Worm (Caenorhabditis elegans): Measurements from ENCODE around the gene R144.3.

Gene R144.3

ce11 chrIII:5024393-5024964 is 2.7 kb downstream of the R144.3 start, which contains the start of gene pcf-11:
TSS of gene pcf-11 (plus strand) at chrIII:5024914.
- TF ChIP-seq nhr-237 (tag; optimal IDR thresholded peaks at IDR 0.05) (no peak), nhr-19 (GFP tag; conservative IDR thresholded peaks at IDR 0.05) (peak; percentile 41; the same call in 1 of the 2 replicates), snu-23 (GFP tag; optimal IDR thresholded peaks at IDR 0.05) (peak; percentile 78), nhr-71 (tag; optimal IDR thresholded peaks at IDR 0.05) (peak; percentile 69), C16A3.4 (tag; optimal IDR thresholded peaks at IDR 0.05) (peak; percentile 34), lir-3 (tag; optimal IDR thresholded peaks at IDR 0.05; ENCODE audit: poor library complexity) (peak; percentile 43), rnt-1 (tag; optimal IDR thresholded peaks at IDR 0.05) (peak; percentile 63), lsy-2 (tag; optimal IDR thresholded peaks at IDR 0.05) (peak; percentile 43 to 78), vab-15 (tag; optimal IDR thresholded peaks at IDR 0.05) (no peak), ces-1 (GFP tag; optimal IDR thresholded peaks at IDR 0.05) (no peak), nhr-28 (tag; optimal IDR thresholded peaks at IDR 0.05) (no peak), dsc-1 (tag; optimal IDR thresholded peaks at IDR 0.05) (peak; percentile 25), ets-5 (GFP tag; IDR thresholded peaks at IDR 0.05) (no peak), ceh-63 (GFP tag; optimal IDR thresholded peaks at IDR 0.05) (no peak), pqm-1 (tag; optimal IDR thresholded peaks at IDR 0.05) (no peak), sup-37 (GFP tag; optimal IDR thresholded peaks at IDR 0.05) (no peak), lin-13 (GFP tag; optimal IDR thresholded peaks at IDR 0.05) (peak; percentile 28), zip-4 (GFP tag; optimal IDR thresholded peaks at IDR 0.05) (no peak), unc-86 (tag; optimal IDR thresholded peaks at IDR 0.05) (peak; percentile 53), nhr-12 (tag; optimal IDR thresholded peaks at IDR 0.05) (no peak), fkh-4 (tag; optimal IDR thresholded peaks at IDR 0.05; ENCODE audit: borderline replicate concordance) (no peak), ztf-4 (tag; optimal IDR thresholded peaks at IDR 0.05) (no peak), lin-35 (GFP tag; optimal IDR thresholded peaks at IDR 0.05) (peak; percentile 69 to 75), fos-1 (tag; optimal IDR thresholded peaks at IDR 0.05) (peak; percentile 15), lin-39 (tag; optimal IDR thresholded peaks at IDR 0.05) (no peak), nhr-20 (tag; optimal IDR thresholded peaks at IDR 0.05) (peak; percentile 38), ceh-82 (tag; optimal IDR thresholded peaks at IDR 0.05) (peak; percentile 24 to 84 (median 40)), tlp-1 (tag; optimal IDR thresholded peaks at IDR 0.05) (no peak), snpc-4 (tag; optimal IDR thresholded peaks at IDR 0.05) (no peak), nhr-76 (tag; optimal IDR thresholded peaks at IDR 0.05) (no peak), xbp-1 (tag; optimal IDR thresholded peaks at IDR 0.05) (peak; percentile 53), mab-9 (GFP tag; IDR thresholded peaks at IDR 0.05) (no peak), ztf-11 (tag; optimal IDR thresholded peaks at IDR 0.05) (no peak), skn-1 (tag; optimal IDR thresholded peaks at IDR 0.05) (peak; percentile 58), hlh-17 (GFP tag; optimal IDR thresholded peaks at IDR 0.05; ENCODE audit: borderline replicate concordance) (no peak), unc-30 (tag; optimal IDR thresholded peaks at IDR 0.05) (no peak), elt-3 (tag; optimal IDR thresholded peaks at IDR 0.05) (peak in 2 of 6 experiments; percentile 5 to 8), fkh-10 (GFP tag; optimal IDR thresholded peaks at IDR 0.05) (no peak), pax-3 (tag; optimal IDR thresholded peaks at IDR 0.05) (no peak), nhr-11 (tag; optimal IDR thresholded peaks at IDR 0.05) (no peak), aly-2 (tag; optimal IDR thresholded peaks at IDR 0.05) (no peak), Y116A8C.19 (tag; optimal IDR thresholded peaks at IDR 0.05; ENCODE audit: borderline replicate concordance) (no peak), mef-2 (tag; optimal IDR thresholded peaks at IDR 0.05) (no peak), elt-2 (tag; optimal IDR thresholded peaks at IDR 0.05) (no peak), aha-1 (tag; optimal IDR thresholded peaks at IDR 0.05) (no peak), unc-98 (GFP tag; IDR thresholded peaks at IDR 0.05) (no peak), pag-3 (tag; optimal IDR thresholded peaks at IDR 0.05; ENCODE audit: borderline replicate concordance, insufficient read depth) (no peak), sox-4 (tag; optimal IDR thresholded peaks at IDR 0.05) (no peak), grh-1 (GFP tag; IDR thresholded peaks at IDR 0.05) (no peak), lin-14 (GFP tag; optimal IDR thresholded peaks at IDR 0.05) (peak; percentile 74), egl-27 (tag; optimal IDR thresholded peaks at IDR 0.05) (no peak), unc-62 (GFP tag; optimal IDR thresholded peaks at IDR 0.05) (no peak)
